Worm (Caenorhabditis elegans) whole organism, L4 larva: ENCODE measurements around the gene K10H10.4.
A peak's percentile ranks its signal among the peaks of the same experiment; 100 is the strongest.

Source experiments
- D1046.2 ChIP-seq: fragments of 200-800 bp; sonication (Bioruptor generic); IDR thresholded peaks from 2 replicates; pipeline ENCODE4 v1.3.6; 2022; ENCODE audit warnings: missing genetic modification characterization, missing compliant biosample characterization
- F10B5.3 ChIP-seq: sonication (generic microtip); optimal IDR thresholded peaks from 2 replicates; lab custom pipeline; 2016; ENCODE audit warnings: mild to moderate bottlenecking, missing genetic modification characterization, missing compliant biosample characterization
- F26F4.8 ChIP-seq: fragments of 200-800 bp; sonication (Bioruptor generic); conservative IDR thresholded peaks from 2 replicates; pipeline ENCODE4 v1.3.6; 2022; ENCODE audit warnings: missing genetic modification characterization, missing compliant biosample characterization
- F44E2.7 ChIP-seq: fragments of 200-800 bp; sonication (Bioruptor generic); IDR thresholded peaks from 2 replicates; pipeline ENCODE4 v2.1.2; 2022; ENCODE audit warnings: missing genetic modification characterization, missing compliant biosample characterization
- R02D3.7 ChIP-seq: fragments of 150-350 bp; sonication (generic microtip); optimal IDR thresholded peaks from 3 replicates; lab custom pipeline; 2014; ENCODE audit warnings: missing biosample characterization, missing genetic modification characterization
- T26A8.4 ChIP-seq: fragments of 200-800 bp; sonication (Bioruptor generic); IDR thresholded peaks from 2 replicates; pipeline ENCODE4 v1.3.6; 2022; ENCODE audit warnings: missing genetic modification characterization, missing compliant biosample characterization
- Y105C5A.15 ChIP-seq: fragments of 200-800 bp; sonication (Bioruptor generic); IDR thresholded peaks from 2 replicates; pipeline ENCODE4 v1.3.6; 2022; ENCODE audit warnings: missing genetic modification characterization, missing compliant biosample characterization
- ZK546.5 ChIP-seq, 2 experiments: sonication (generic microtip); optimal IDR thresholded peaks; 2 replicates each; lab custom pipeline; 2017; ENCODE audit warnings: missing biosample characterization in 2 of 2, missing genetic modification characterization in 2 of 2
- aha-1 ChIP-seq: fragments of 150-350 bp; peaks from one replicate; lab custom pipeline; 2014; ENCODE audit warnings: missing biosample characterization, missing genetic modification characterization
- aly-2 ChIP-seq: sonication (generic microtip); optimal IDR thresholded peaks from 2 replicates; lab custom pipeline; 2018; ENCODE audit warnings: missing biosample characterization, missing genetic modification characterization
- ceh-20 ChIP-seq: fragments of 200-800 bp; sonication (Bioruptor generic); IDR thresholded peaks from 2 replicates; pipeline ENCODE4 v1.3.6; 2022; ENCODE audit warnings: missing genetic modification reagents, missing genetic modification characterization, missing compliant biosample characterization
- ceh-28 ChIP-seq: fragments of 150-350 bp; optimal IDR thresholded peaks from 2 replicates; lab custom pipeline; 2014; ENCODE audit warnings: missing biosample characterization, missing genetic modification reagents, missing genetic modification characterization
- ceh-44 ChIP-seq: fragments of 200-800 bp; sonication (Bioruptor generic); IDR thresholded peaks from 2 replicates; pipeline ENCODE4 v1.3.6; 2022; ENCODE audit warnings: missing genetic modification reagents, missing genetic modification characterization, missing compliant biosample characterization
- daf-19 ChIP-seq: fragments of 200-800 bp; sonication (Bioruptor generic); conservative IDR thresholded peaks from 2 replicates; pipeline ENCODE4 v1.3.6; 2022; ENCODE audit warnings: missing genetic modification characterization, missing compliant biosample characterization
- daf-8 ChIP-seq: fragments of 200-800 bp; sonication (Bioruptor generic); IDR thresholded peaks from 2 replicates; pipeline ENCODE4 v1.3.6; 2022; ENCODE audit warnings: missing genetic modification characterization, missing compliant biosample characterization
- dmd-8 ChIP-seq: fragments of 200-800 bp; sonication (Bioruptor generic); IDR thresholded peaks from 2 replicates; pipeline ENCODE4 v1.3.6; 2022; ENCODE audit warnings: missing genetic modification characterization, missing compliant biosample characterization
- dpl-1 ChIP-seq: fragments of 150-350 bp; optimal IDR thresholded peaks from 2 replicates; lab custom pipeline; 2014; ENCODE audit warnings: missing biosample characterization, missing genetic modification reagents, missing genetic modification characterization
- egl-27 ChIP-seq: sonication (generic microtip); optimal IDR thresholded peaks from 3 replicates; lab custom pipeline; 2017; ENCODE audit warnings: missing biosample characterization, missing genetic modification reagents, missing genetic modification characterization
- egl-43 ChIP-seq: fragments of 200-800 bp; sonication (Bioruptor generic); IDR thresholded peaks from 2 replicates; pipeline ENCODE4 v1.3.6; 2022; ENCODE audit warnings: missing genetic modification reagents, missing genetic modification characterization, missing compliant biosample characterization
- fos-1 ChIP-seq: fragments of 150-350 bp; optimal IDR thresholded peaks from 2 replicates; lab custom pipeline; 2014; ENCODE audit warnings: missing biosample characterization, missing genetic modification characterization
- hlh-11 ChIP-seq: fragments of 200-800 bp; sonication (Bioruptor generic); optimal IDR thresholded peaks from 2 replicates; lab custom pipeline; 2018; ENCODE audit warnings: mild to moderate bottlenecking, missing genetic modification characterization, missing compliant biosample characterization
- hmg-1.1 ChIP-seq: fragments of 200-800 bp; sonication (Bioruptor generic); IDR thresholded peaks from 2 replicates; pipeline ENCODE4 v1.3.6; 2022; ENCODE audit warnings: missing genetic modification reagents, missing genetic modification characterization, missing compliant biosample characterization
- lin-15B ChIP-seq: fragments of 150-350 bp; sonication (generic microtip); optimal IDR thresholded peaks from 3 replicates; lab custom pipeline; 2014; ENCODE audit warnings: missing biosample characterization, missing genetic modification characterization
- lin-38 ChIP-seq: fragments of 200-800 bp; sonication (Bioruptor generic); IDR thresholded peaks from 2 replicates; pipeline ENCODE4 v1.3.6; 2022; ENCODE audit warnings: missing genetic modification reagents, missing genetic modification characterization, missing compliant biosample characterization
- lin-39 ChIP-seq: fragments of 150-350 bp; optimal IDR thresholded peaks from 2 replicates; lab custom pipeline; 2014; ENCODE audit warnings: missing biosample characterization, missing genetic modification reagents, missing genetic modification characterization
- mdl-1 ChIP-seq, 2 experiments: fragments of 150-350 bp in 1 of 2; sonication (generic microtip) in 1 of 2; optimal IDR thresholded peaks; 2 replicates each; lab custom pipeline; 2014 to 2017; ENCODE audit warnings: missing biosample characterization in 2 of 2, missing genetic modification characterization in 2 of 2
- mdt-29 ChIP-seq: fragments of 200-800 bp; sonication (Bioruptor generic); IDR thresholded peaks from 2 replicates; pipeline ENCODE4 v1.3.6; 2022; ENCODE audit warnings: missing genetic modification reagents, missing genetic modification characterization, missing compliant biosample characterization
- nhr-111 ChIP-seq: fragments of 200-800 bp; sonication (Bioruptor generic); optimal IDR thresholded peaks from 2 replicates; lab custom pipeline; 2018; ENCODE audit warnings: mild to moderate bottlenecking, missing genetic modification characterization, missing compliant biosample characterization
- nhr-41 ChIP-seq: fragments of 200-800 bp; sonication (Bioruptor generic); IDR thresholded peaks from 2 replicates; pipeline ENCODE4 v1.3.6; 2022; ENCODE audit warnings: missing genetic modification reagents, missing genetic modification characterization, missing compliant biosample characterization
- nhr-48 ChIP-seq: sonication (generic microtip); optimal IDR thresholded peaks from 2 replicates; lab custom pipeline; 2016; ENCODE audit warnings: mild to moderate bottlenecking, missing genetic modification characterization, missing compliant biosample characterization
- pha-4 ChIP-seq, 2 experiments: fragments of 150-350 bp in 1 of 2; fragments of 200-800 bp in 1 of 2; sonication (Bioruptor generic) in 1 of 2; IDR thresholded peaks in 1 of 2; optimal IDR thresholded peaks in 1 of 2; 2 replicates each; pipeline versions ENCODE4 v1.3.6 to Lab custom; 2014 to 2022; ENCODE audit warnings: missing genetic modification characterization in 2 of 2, missing genetic modification reagents in 2 of 2, missing biosample characterization in 1 of 2, missing compliant biosample characterization in 1 of 2
- pqm-1 ChIP-seq: sonication (generic microtip); optimal IDR thresholded peaks from 2 replicates; lab custom pipeline; 2017; ENCODE audit warnings: missing biosample characterization, missing genetic modification characterization
- spr-3 ChIP-seq: fragments of 200-800 bp; sonication (Bioruptor generic); optimal IDR thresholded peaks from 2 replicates; lab custom pipeline; 2018; ENCODE audit warnings: mild to moderate bottlenecking, missing genetic modification characterization, missing compliant biosample characterization
- tra-1 ChIP-seq: fragments of 200-800 bp; sonication (Bioruptor generic); IDR thresholded peaks from 2 replicates; pipeline ENCODE4 v1.3.6; 2022; ENCODE audit warnings: missing genetic modification reagents, missing genetic modification characterization, missing compliant biosample characterization
- unc-130 ChIP-seq: sonication (generic microtip); optimal IDR thresholded peaks from 2 replicates; lab custom pipeline; 2016; ENCODE audit warnings: missing genetic modification reagents, missing genetic modification characterization, missing compliant biosample characterization
- unc-39 ChIP-seq: sonication (generic microtip); optimal IDR thresholded peaks from 2 replicates; lab custom pipeline; 2017; ENCODE audit warnings: missing biosample characterization, missing genetic modification characterization
- vab-7 ChIP-seq: fragments of 200-800 bp; sonication (Bioruptor generic); IDR thresholded peaks from 2 replicates; pipeline ENCODE4 v1.3.6; 2022; ENCODE audit warnings: missing genetic modification reagents, missing genetic modification characterization, missing compliant biosample characterization
- zag-1 ChIP-seq: fragments of 150-350 bp; optimal IDR thresholded peaks from 2 replicates; lab custom pipeline; 2014; ENCODE audit warnings: missing biosample characterization, missing genetic modification characterization
- zfp-2 ChIP-seq: sonication (generic microtip); optimal IDR thresholded peaks from 2 replicates; lab custom pipeline; 2016; ENCODE audit warnings: mild to moderate bottlenecking, missing genetic modification characterization, missing compliant biosample characterization
- zip-2 ChIP-seq: fragments of 150-350 bp; optimal IDR thresholded peaks from 2 replicates; lab custom pipeline; 2014; ENCODE audit warnings: missing biosample characterization, missing genetic modification characterization

Gene K10H10.4

ce11 chrII:14534000-14534399 is 33.8 kb downstream of the K10H10.4 start, which contains the start of gene C04H5.1:
Gene C04H5.1, plus strand, starts transcription at chrII:14534300.
- TF ChIP-seq dmd-8 (no peak), ZK546.5 (tag; optimal IDR thresholded peaks at IDR 0.05; lab: Kevin White, UChicago) (no peak), nhr-111 (GFP tag; lab: Kevin White, UChicago) (no peak), aha-1 (tag; lab: Kevin White, UChicago) (peak; percentile 40)

DNA sequence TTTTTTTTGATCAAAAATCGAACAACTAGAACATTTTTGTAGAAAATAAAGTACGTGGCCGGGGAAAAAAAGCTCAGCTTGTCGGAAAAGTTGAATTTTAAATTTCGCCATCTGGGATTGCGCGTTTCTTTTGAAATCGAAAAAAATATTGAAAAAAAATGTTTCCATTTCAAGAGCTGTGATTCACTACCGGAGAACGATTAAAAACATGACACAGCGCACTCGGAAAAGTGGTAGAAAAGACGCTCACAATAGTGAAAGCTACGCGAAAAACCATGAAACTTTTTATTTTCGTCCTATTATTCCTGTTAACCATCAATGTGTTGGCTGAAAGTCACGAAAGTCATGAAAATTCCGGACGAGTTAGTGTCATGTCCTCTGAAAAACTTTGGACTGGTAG is 37.5 kb downstream of the K10H10.4 start, which contains the start of the genes clec-147 and C04H5.7:
Gene clec-147 (minus strand): TSS at position 101 of the 400 bp plus-strand sequence.
Gene C04H5.7 (plus strand): TSS at position 219 of the 400 bp plus-strand sequence.
- TF ChIP-seq vab-7: no peak
- no peak for TF ChIP-seq dmd-8
- TF ChIP-seq nhr-48 (tag; lab: Kevin White, UChicago): no peak
- TF ChIP-seq D1046.2: no peak
- no peak for TF ChIP-seq hlh-11 (tag; lab: Kevin White, UChicago)
- TF ChIP-seq fos-1 (tag; lab: Kevin White, UChicago): no peak
- TF ChIP-seq daf-8 (GFP tag; lab: Robert Waterston, UW): no peak
- TF ChIP-seq zag-1 (tag; lab: Kevin White, UChicago): no peak
- no peak for TF ChIP-seq F10B5.3
- no peak for TF ChIP-seq T26A8.4 (GFP tag; lab: Robert Waterston, UW)
- no peak for TF ChIP-seq daf-19 (GFP tag; lab: Robert Waterston, UW)
- no peak for TF ChIP-seq aha-1 (tag; lab: Kevin White, UChicago)
- TF ChIP-seq mdl-1 (tag; optimal IDR thresholded peaks at IDR 0.05; lab: Kevin White, UChicago): no peak
- no peak for TF ChIP-seq Y105C5A.15 (GFP tag; lab: Robert Waterston, UW)
- TF ChIP-seq egl-43: no peak
- no peak for TF ChIP-seq unc-39
- TF ChIP-seq R02D3.7: no peak
- no peak for TF ChIP-seq ceh-44
- TF ChIP-seq spr-3 (GFP tag; lab: Kevin White, UChicago): no peak

DNA sequence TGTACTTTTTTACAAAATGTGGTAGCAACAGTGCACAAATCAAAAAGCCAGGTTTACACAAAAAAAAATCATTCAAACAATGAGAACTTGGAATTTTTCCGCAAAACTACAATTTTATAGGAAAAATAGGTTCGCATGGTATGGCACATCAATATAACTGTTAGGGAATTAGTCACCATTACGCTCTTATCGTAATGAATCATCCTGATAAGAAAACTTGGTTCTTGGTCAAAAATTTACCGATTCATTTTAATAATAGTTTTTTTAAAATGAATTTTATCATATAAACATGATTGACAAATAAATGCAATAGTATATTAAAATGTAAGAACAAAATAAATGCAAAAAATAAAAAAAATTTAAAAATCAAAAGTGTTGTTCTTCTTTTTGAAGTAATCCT is 40.3 kb downstream of the K10H10.4 start:
- TF ChIP-seq fos-1 (tag; lab: Kevin White, UChicago): no peak
- TF ChIP-seq lin-15B (tag; lab: Kevin White, UChicago): no peak
- no peak for TF ChIP-seq Y105C5A.15 (GFP tag; lab: Robert Waterston, UW)
- no peak for TF ChIP-seq F26F4.8 (GFP tag; lab: Robert Waterston, UW)
- no peak for TF ChIP-seq unc-130
- TF ChIP-seq aly-2: no peak
- no peak for TF ChIP-seq zfp-2 (tag; lab: Kevin White, UChicago)
- no peak for TF ChIP-seq zip-2 (tag; lab: Kevin White, UChicago)
- no peak for TF ChIP-seq F10B5.3
- no peak for TF ChIP-seq zag-1 (tag; lab: Kevin White, UChicago)
- no peak for TF ChIP-seq tra-1 (GFP tag; lab: Robert Waterston, UW)
- TF ChIP-seq aha-1 (tag; lab: Kevin White, UChicago): peak; percentile 88
- TF ChIP-seq lin-39: no peak
- no peak for TF ChIP-seq ceh-28 (tag; lab: Kevin White, UChicago)
- no peak for TF ChIP-seq lin-38 (GFP tag; lab: Robert Waterston, UW)
- TF ChIP-seq pqm-1 (tag; lab: Kevin White, UChicago): peak; percentile 38
- no peak for TF ChIP-seq ceh-20 (GFP tag; lab: Robert Waterston, UW)
- TF ChIP-seq, all 104 proteins: peak for 2

DNA sequence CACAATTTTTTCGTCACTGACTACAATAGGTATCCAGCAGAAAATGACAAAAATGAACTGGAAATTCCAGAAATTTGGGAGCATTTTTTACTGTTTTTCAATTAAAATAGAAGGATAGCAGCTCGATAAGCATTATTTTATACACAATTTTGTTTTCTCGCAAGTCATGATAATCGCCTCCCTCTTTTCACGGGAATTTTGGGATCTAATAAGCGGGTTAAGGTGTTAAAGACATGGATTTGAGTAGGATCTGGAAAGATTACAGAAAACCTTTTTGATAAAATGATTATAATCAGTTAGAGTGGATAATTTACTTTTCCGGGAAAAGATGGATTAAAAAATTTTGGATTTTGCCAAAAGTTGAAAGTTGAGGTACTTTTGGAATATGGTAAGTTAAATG is 48.5 kb downstream of the K10H10.4 start, which contains the start of gene gcy-29:
Gene gcy-29 (minus strand): TSS at position 101 of the 400 bp plus-strand sequence.
- TF ChIP-seq F44E2.7 (GFP tag; lab: Robert Waterston, UW) (no peak), nhr-41 (no peak), dpl-1 (GFP tag; lab: Kevin White, UChicago) (no peak), hmg-1.1 (no peak), mdt-29 (GFP tag; lab: Robert Waterston, UW) (no peak), pha-4 (GFP tag; IDR thresholded peaks at IDR 0.05; lab: Robert Waterston, UW) (no peak), pha-4 (tag; optimal IDR thresholded peaks at IDR 0.05; lab: Kevin White, UChicago) (no peak), egl-27 (tag; lab: Kevin White, UChicago) (no peak)
